Worm (Caenorhabditis elegans) whole organism, L1 larva: ENCODE results near the gene cam-1.

Experiments
- elt-3 ChIP-seq, 6 experiments: fragments of 150-350 bp in 1 of 6; sonication (generic microtip); optimal IDR thresholded peaks; 2 replicates each; lab custom pipeline; 2017 to 2018; ENCODE audit warnings: missing biosample characterization in 6 of 6, missing genetic modification characterization in 6 of 6, inconsistent platforms in 1 of 6
- lir-3 ChIP-seq: sonication (generic microtip); optimal IDR thresholded peaks from 2 replicates; lab custom pipeline; 2016; ENCODE audit warnings: mild to moderate bottlenecking, missing genetic modification characterization, moderate library complexity, missing compliant biosample characterization; ENCODE audit not compliant: poor library complexity
- zag-1 ChIP-seq: fragments of 150-350 bp; optimal IDR thresholded peaks from 2 replicates; lab custom pipeline; 2014; ENCODE audit warnings: missing biosample characterization, missing genetic modification characterization
- zip-4 ChIP-seq: fragments of 200-800 bp; sonication (Bioruptor generic); optimal IDR thresholded peaks from 2 replicates; lab custom pipeline; 2018; ENCODE audit warnings: mild to moderate bottlenecking, missing genetic modification characterization, moderate library complexity, missing compliant biosample characterization

DNA sequence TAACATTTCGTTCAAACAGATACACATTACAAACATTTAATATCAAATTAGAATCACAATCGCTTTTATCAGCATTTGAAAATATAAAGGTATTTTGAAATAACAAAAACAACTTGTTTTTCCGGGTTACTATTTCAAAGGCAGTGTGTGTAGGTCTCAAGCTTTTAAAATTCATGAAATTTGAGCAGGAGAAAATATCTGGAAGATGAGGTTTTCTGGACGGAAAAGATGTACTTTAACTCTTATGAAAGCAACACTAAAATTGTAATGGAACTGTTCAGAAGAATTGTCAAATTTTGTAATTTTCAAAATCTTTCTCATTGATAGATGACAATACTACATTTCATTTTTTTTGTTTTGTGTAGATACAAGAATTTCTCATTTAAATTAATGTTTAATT, 51.5 kb downstream of the cam-1 start:
- no peak for TF ChIP-seq elt-3 (tag; optimal IDR thresholded peaks at IDR 0.05; lab: Kevin White, UChicago)
- TF ChIP-seq zip-4 = no peak
- no peak for TF ChIP-seq lir-3 (tag; lab: Kevin White, UChicago)
- no peak for TF ChIP-seq zag-1 (tag; lab: Kevin White, UChicago)
